Fruit fly (Drosophila melanogaster): ENCODE data around the gene tyf.
A peak's percentile ranks its signal among the peaks of the same experiment; 100 is the strongest.

Gene tyf

DNA sequence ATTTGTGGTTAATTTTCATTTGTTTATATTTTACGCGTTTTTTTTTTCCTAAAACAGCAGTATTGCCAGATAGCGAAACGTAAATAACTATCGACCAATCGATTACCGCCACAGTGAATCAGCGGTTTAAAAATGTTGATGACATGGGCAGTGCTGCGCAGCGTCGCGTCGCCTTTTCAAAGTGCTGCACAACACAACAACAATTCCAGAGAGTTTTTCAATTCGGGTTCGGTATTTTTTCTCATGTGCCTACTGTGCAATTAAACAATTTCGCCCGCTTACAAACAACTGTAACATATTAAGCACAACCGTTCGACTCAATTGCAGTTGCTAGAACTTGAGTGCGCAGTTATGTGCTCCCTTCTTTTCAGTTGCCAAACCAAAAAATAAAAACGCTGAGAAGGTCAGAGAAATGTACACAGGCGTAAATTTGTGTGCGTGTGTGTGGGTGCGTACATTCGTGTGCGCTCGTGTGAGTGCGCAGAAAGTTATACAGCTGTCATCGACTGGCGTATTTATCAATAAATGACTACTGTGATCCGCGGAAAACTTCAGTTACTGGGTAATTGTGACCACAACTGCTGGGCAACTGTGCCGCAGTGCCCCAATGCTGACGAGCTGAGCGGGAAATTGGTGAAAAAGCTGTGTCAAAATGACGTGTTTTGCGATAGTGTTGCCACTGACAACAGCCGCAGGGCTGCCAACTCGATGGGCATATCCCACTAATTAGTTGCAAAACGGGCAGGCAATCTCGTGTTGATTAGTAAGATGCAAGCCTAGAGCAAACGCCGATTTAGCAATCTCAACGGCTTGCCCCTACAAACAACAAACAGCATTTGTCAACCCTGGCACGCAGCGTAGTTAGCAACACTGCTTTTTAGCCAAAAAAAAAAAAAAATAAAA lies at the start of gene tyf, which contains the start of gene Tip60:
Gene tyf (plus strand): TSS at position 187 of the 903 bp plus-strand sequence.
Gene Tip60 (minus strand): TSS at position 654 of the 903 bp plus-strand sequence.
- TF ChIP-seq woc (GFP tag; optimal IDR thresholded peaks at IDR 0.05) (no peak), HLH106 (tag; optimal IDR thresholded peaks at IDR 0.05) (peak; percentile 36), Hr78 (GFP tag; optimal IDR thresholded peaks at IDR 0.05) (no peak), Rel (GFP tag; optimal IDR thresholded peaks at IDR 0.05) (no peak), Rel (tag; optimal IDR thresholded peaks at IDR 0.05) (peak; percentile 5), CrebA (GFP tag; optimal IDR thresholded peaks at IDR 0.05; ENCODE audit: borderline replicate concordance) (no peak), GATAd (GFP tag; optimal IDR thresholded peaks at IDR 0.05) (no peak), h (GFP tag; optimal IDR thresholded peaks at IDR 0.05) (peak; percentile 32), brk (GFP tag; optimal IDR thresholded peaks at IDR 0.05) (no peak), dmrt93B (GFP tag; optimal IDR thresholded peaks at IDR 0.05) (no peak), Dif (GFP tag; optimal IDR thresholded peaks at IDR 0.05; ENCODE audit: partially characterized antibody) (no peak), Sp1 (GFP tag; optimal IDR thresholded peaks at IDR 0.05) (peak; percentile 11), dl (GFP tag; optimal IDR thresholded peaks at IDR 0.05; ENCODE audit: insufficient read depth in 1 of 2, partially characterized antibody in 2 of 2) (no peak), rgr (GFP tag; optimal IDR thresholded peaks at IDR 0.05) (peak; percentile 70), tai (GFP tag; optimal IDR thresholded peaks at IDR 0.05) (no peak), Vsx2 (GFP tag; optimal IDR thresholded peaks at IDR 0.05; ENCODE audit: partially characterized antibody) (no peak), psq (GFP tag; optimal IDR thresholded peaks at IDR 0.05) (no peak), ey (GFP tag; optimal IDR thresholded peaks at IDR 0.05) (peak; percentile 17), lola (GFP tag; optimal IDR thresholded peaks at IDR 0.05) (no peak), foxo (GFP tag; optimal IDR thresholded peaks at IDR 0.05) (peak in 1 of 2 experiments; percentile 54), OdsH (GFP tag; optimal IDR thresholded peaks at IDR 0.05) (no peak), Myc (optimal IDR thresholded peaks at IDR 0.05) (peak; percentile 5), Dfd (GFP tag; optimal IDR thresholded peaks at IDR 0.05) (no peak), Abd-B (GFP tag; optimal IDR thresholded peaks at IDR 0.05) (no peak), Jra (GFP tag; optimal IDR thresholded peaks at IDR 0.05) (peak; percentile 48), CG9705 (GFP tag; optimal IDR thresholded peaks at IDR 0.05) (peak; percentile 10), jim (GFP tag; optimal IDR thresholded peaks at IDR 0.05) (no peak), Hr83 (GFP tag; optimal IDR thresholded peaks at IDR 0.05; ENCODE audit: poor library complexity, severe bottlenecking) (peak; percentile 39), dsf (GFP tag; optimal IDR thresholded peaks at IDR 0.05; ENCODE audit: borderline replicate concordance) (no peak), fru (GFP tag; optimal IDR thresholded peaks at IDR 0.05) (peak; percentile 38), br (GFP tag; optimal IDR thresholded peaks at IDR 0.05) (peak; percentile 11), CG32264 (GFP tag; optimal IDR thresholded peaks at IDR 0.05) (no peak), sage (GFP tag; optimal IDR thresholded peaks at IDR 0.05) (no peak), pan (optimal IDR thresholded peaks at IDR 0.05) (no peak), Mio (GFP tag; optimal IDR thresholded peaks at IDR 0.05) (no peak), sv (GFP tag; optimal IDR thresholded peaks at IDR 0.05) (no peak), usp (GFP tag; optimal IDR thresholded peaks at IDR 0.05) (no peak), N (GFP tag; optimal IDR thresholded peaks at IDR 0.05) (peak; percentile 2), Hnf4 (GFP tag; optimal IDR thresholded peaks at IDR 0.05) (peak; percentile 72)

DNA sequence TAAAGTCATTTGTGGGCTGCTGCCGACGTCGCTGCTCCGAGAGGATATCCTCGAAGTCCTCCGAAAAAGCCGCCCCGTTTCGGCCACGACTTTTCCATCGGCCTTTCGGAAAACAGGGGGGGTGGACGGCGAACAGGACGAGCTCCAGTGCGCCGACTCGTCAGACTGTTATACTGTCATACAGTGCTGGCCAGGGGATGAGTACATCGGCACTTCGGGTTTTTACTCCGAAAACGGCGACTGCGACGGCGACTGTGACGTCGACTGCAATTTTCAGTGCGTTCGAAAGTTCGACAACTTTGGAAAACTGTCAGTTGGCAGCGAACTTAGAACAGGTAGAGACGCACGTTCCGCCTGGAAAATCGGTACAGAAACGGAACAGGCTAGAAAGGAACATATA lies 41.4 kb upstream of the tyf start, which contains the start of gene CG43689:
Gene CG43689 (plus strand): TSS at position 314 of the 400 bp plus-strand sequence.
- no peak for TF ChIP-seq CG9705 (GFP tag; optimal IDR thresholded peaks at IDR 0.05)
- no peak for TF ChIP-seq Mio (GFP tag; optimal IDR thresholded peaks at IDR 0.05)
- TF ChIP-seq Dfd (GFP tag; optimal IDR thresholded peaks at IDR 0.05): no peak
- no peak for TF ChIP-seq CG32264 (GFP tag; optimal IDR thresholded peaks at IDR 0.05)
- TF ChIP-seq tai (GFP tag; optimal IDR thresholded peaks at IDR 0.05): no peak
- TF ChIP-seq psq (GFP tag; optimal IDR thresholded peaks at IDR 0.05): no peak
- no peak for TF ChIP-seq jim (GFP tag; optimal IDR thresholded peaks at IDR 0.05)
- TF ChIP-seq Hr83 (GFP tag; optimal IDR thresholded peaks at IDR 0.05; ENCODE audit: poor library complexity, severe bottlenecking): no peak
- no peak for TF ChIP-seq sv (GFP tag; optimal IDR thresholded peaks at IDR 0.05)
- no peak for TF ChIP-seq OdsH (GFP tag; optimal IDR thresholded peaks at IDR 0.05)

All from whole organism, wandering third instar larva.